Fruit fly (Drosophila melanogaster) whole organism, embryonic: ENCODE results near the gene Rrp45.

ENCODE experiments used
- Awh ChIP-seq: fragments of 200-800 bp; sonication (Bioruptor generic); IDR thresholded peaks from 2 replicates; pipeline ENCODE4, ENCODE4 v1.3.6; 2022; ENCODE audit warnings: missing biosample characterization, missing genetic modification characterization
- CG10147 ChIP-seq: fragments of 200-800 bp; sonication (Bioruptor generic); optimal IDR thresholded peaks from 2 replicates; lab custom pipeline; 2019; ENCODE audit warnings: missing biosample characterization, mild to moderate bottlenecking, missing genetic modification characterization, moderate library complexity
- CG11398 ChIP-seq: fragments of 200-800 bp; sonication (Bioruptor generic); optimal IDR thresholded peaks from 2 replicates; lab custom pipeline; 2016; ENCODE audit warnings: missing biosample characterization, missing genetic modification characterization
- CG11560 ChIP-seq: fragments of 200-800 bp; sonication (Bioruptor generic); IDR thresholded peaks from 3 replicates; pipeline ENCODE4 v1.3.6; 2022; ENCODE audit warnings: missing biosample characterization, missing genetic modification characterization
- CG14014 ChIP-seq: fragments of 200-800 bp; sonication (Bioruptor generic); IDR thresholded peaks from 2 replicates; pipeline ENCODE4 v1.3.6; 2022; ENCODE audit warnings: missing biosample characterization, missing genetic modification characterization
- CG14441 ChIP-seq: fragments of 200-800 bp; sonication (Bioruptor generic); IDR thresholded peaks from 2 replicates; pipeline ENCODE4 v1.3.6; 2022; ENCODE audit warnings: missing biosample characterization, missing genetic modification characterization
- CG14965 ChIP-seq: fragments of 200-800 bp; sonication (Bioruptor generic); optimal IDR thresholded peaks from 2 replicates; lab custom pipeline; 2016; ENCODE audit warnings: missing biosample characterization, missing genetic modification characterization, borderline replicate concordance
- CG15479 ChIP-seq: fragments of 200-800 bp; sonication (Bioruptor generic); optimal IDR thresholded peaks from 3 replicates; lab custom pipeline; 2019; ENCODE audit warnings: missing biosample characterization, mild to moderate bottlenecking, missing genetic modification characterization, moderate library complexity
- CG17802 ChIP-seq: fragments of 200-800 bp; sonication (Bioruptor generic); optimal IDR thresholded peaks from 2 replicates; lab custom pipeline; 2018; ENCODE audit warnings: missing biosample characterization, mild to moderate bottlenecking, missing genetic modification characterization, moderate library complexity
- CG17829 ChIP-seq: fragments of 200-800 bp; optimal IDR thresholded peaks from 2 replicates; lab custom pipeline; 2019; ENCODE audit warnings: missing biosample characterization, mild to moderate bottlenecking, missing genetic modification characterization, moderate library complexity
- CG2129 ChIP-seq: fragments of 200-800 bp; sonication (Bioruptor generic); IDR thresholded peaks from 2 replicates; pipeline ENCODE4 v1.3.6; 2022; ENCODE audit warnings: missing biosample characterization, missing genetic modification characterization; ENCODE audit not compliant: partially characterized antibody
- CG32767 ChIP-seq: fragments of 200-800 bp; sonication (Bioruptor generic); IDR thresholded peaks from 2 replicates; pipeline ENCODE4 v1.3.6; 2022; ENCODE audit warnings: missing biosample characterization, missing genetic modification characterization
- CG3407 ChIP-seq: fragments of 200-800 bp; sonication (Bioruptor generic); optimal IDR thresholded peaks from 2 replicates; lab custom pipeline; 2018; ENCODE audit warnings: missing biosample characterization, mild to moderate bottlenecking, missing genetic modification characterization
- CG6175 ChIP-seq: fragments of 200-800 bp; sonication (Bioruptor generic); IDR thresholded peaks from 3 replicates; pipeline ENCODE4 v1.3.6; 2022; ENCODE audit warnings: missing biosample characterization, missing genetic modification characterization
- CG6683 ChIP-seq: fragments of 200-800 bp; sonication (Bioruptor generic); optimal IDR thresholded peaks from 2 replicates; lab custom pipeline; 2017; ENCODE audit warnings: missing biosample characterization, mild to moderate bottlenecking, missing genetic modification characterization, missing genetic modification reagents
- CG8478 ChIP-seq: fragments of >200 bp; optimal IDR thresholded peaks from 2 replicates; lab custom pipeline; 2018
- CG8944 ChIP-seq: fragments of 200-800 bp; sonication (Bioruptor generic); optimal IDR thresholded peaks from 3 replicates; lab custom pipeline; 2016; ENCODE audit warnings: missing biosample characterization, missing genetic modification characterization
- CG9437 ChIP-seq: fragments of 200-800 bp; sonication (Bioruptor generic); optimal IDR thresholded peaks from 2 replicates; lab custom pipeline; 2018; ENCODE audit warnings: missing biosample characterization, mild to moderate bottlenecking, missing genetic modification characterization
- CG9817 ChIP-seq: fragments of 200-800 bp; sonication (Bioruptor generic); optimal IDR thresholded peaks from 2 replicates; lab custom pipeline; 2018; ENCODE audit warnings: missing biosample characterization, mild to moderate bottlenecking, missing genetic modification characterization, moderate library complexity
- Camta ChIP-seq: fragments of 200-800 bp; sonication (Bioruptor generic); optimal IDR thresholded peaks from 2 replicates; lab custom pipeline; 2016; ENCODE audit warnings: missing biosample characterization, missing genetic modification characterization
- Dip2 ChIP-seq: fragments of 200-800 bp; sonication (Bioruptor generic); IDR thresholded peaks from 2 replicates; pipeline ENCODE4 v1.3.6; 2022; ENCODE audit warnings: missing biosample characterization, missing genetic modification characterization
- Dll ChIP-seq: fragments of 200-800 bp; sonication (Bioruptor generic); IDR thresholded peaks from 4 replicates; pipeline ENCODE4 v1.3.6; 2022; ENCODE audit warnings: missing biosample characterization, missing genetic modification characterization; ENCODE audit not compliant: partially characterized antibody
- Eip74EF ChIP-seq, 2 experiments: fragments of 200-800 bp in 1 of 2; fragments of >200 bp in 1 of 2; sonication (Bioruptor generic) in 1 of 2; optimal IDR thresholded peaks; 2 replicates each; lab custom pipeline; 2017 to 2019; ENCODE audit warnings: missing biosample characterization in 2 of 2, missing genetic modification characterization in 2 of 2, mild to moderate bottlenecking in 1 of 2, moderate library complexity in 1 of 2
- Fer3 ChIP-seq: fragments of 200-800 bp; sonication (Bioruptor generic); optimal IDR thresholded peaks from 2 replicates; lab custom pipeline; 2018; ENCODE audit warnings: missing biosample characterization, mild to moderate bottlenecking, missing genetic modification characterization, moderate library complexity
- HmgZ ChIP-seq: fragments of 200-800 bp; sonication (Bioruptor generic); optimal IDR thresholded peaks from 2 replicates; lab custom pipeline; 2018; ENCODE audit warnings: missing biosample characterization, mild to moderate bottlenecking, missing genetic modification characterization
- Max ChIP-seq: fragments of 200-800 bp; sonication (Bioruptor generic); optimal IDR thresholded peaks from 2 replicates; lab custom pipeline; 2016; ENCODE audit warnings: missing biosample characterization, mild to moderate bottlenecking, missing genetic modification characterization
- Scr ChIP-seq: fragments of 200-800 bp; sonication (Bioruptor generic); IDR thresholded peaks from 2 replicates; pipeline ENCODE4 v1.3.6; 2022; ENCODE audit warnings: missing biosample characterization, missing genetic modification characterization; ENCODE audit not compliant: partially characterized antibody
- Xrp1 ChIP-seq: fragments of 200-800 bp; sonication (Bioruptor generic); IDR thresholded peaks from 2 replicates; pipeline ENCODE4 v1.3.6; 2022; ENCODE audit warnings: missing biosample characterization, missing genetic modification characterization
- ara ChIP-seq: fragments of 200-800 bp; sonication (Bioruptor generic); IDR thresholded peaks from 2 replicates; pipeline ENCODE4 v1.3.6; 2022; ENCODE audit warnings: missing biosample characterization, missing genetic modification characterization
- ato ChIP-seq: fragments of 200-800 bp; sonication (Bioruptor generic); IDR thresholded peaks from 2 replicates; pipeline ENCODE4 v1.3.6; 2022; ENCODE audit warnings: missing biosample characterization, missing genetic modification characterization; ENCODE audit not compliant: partially characterized antibody
- bowl ChIP-seq: fragments of 200-800 bp; sonication (Bioruptor generic); IDR thresholded peaks from 2 replicates; pipeline ENCODE4 v1.3.6; 2022; ENCODE audit warnings: missing biosample characterization, missing genetic modification characterization
- cas ChIP-seq: fragments of 200-800 bp; sonication (Bioruptor generic); IDR thresholded peaks from 2 replicates; pipeline ENCODE4 v1.3.6; 2022; ENCODE audit warnings: missing biosample characterization, missing genetic modification characterization
- caup ChIP-seq: fragments of 200-800 bp; sonication (Bioruptor generic); optimal IDR thresholded peaks from 3 replicates; lab custom pipeline; 2017; ENCODE audit warnings: missing biosample characterization, mild to moderate bottlenecking, missing genetic modification characterization, moderate library complexity; ENCODE audit not compliant: severe bottlenecking
- cwo ChIP-seq: fragments of 200-800 bp; sonication (Bioruptor generic); optimal IDR thresholded peaks from 3 replicates; lab custom pipeline; 2017; ENCODE audit warnings: missing biosample characterization, missing genetic modification characterization, mild to moderate bottlenecking, moderate library complexity, missing genetic modification reagents
- ems ChIP-seq: fragments of 200-800 bp; sonication (Bioruptor generic); optimal IDR thresholded peaks from 3 replicates; lab custom pipeline; 2016; ENCODE audit warnings: missing biosample characterization, missing genetic modification characterization
- grn ChIP-seq: fragments of 200-800 bp; sonication (Bioruptor generic); optimal IDR thresholded peaks from 3 replicates; lab custom pipeline; 2017; ENCODE audit warnings: missing biosample characterization, missing genetic modification characterization
- gro ChIP-seq: fragments of 200-800 bp; sonication (Bioruptor generic); optimal IDR thresholded peaks from 2 replicates; lab custom pipeline; 2016; ENCODE audit warnings: missing biosample characterization, missing genetic modification characterization
- jing ChIP-seq: fragments of 200-800 bp; sonication (Bioruptor generic); optimal IDR thresholded peaks from 2 replicates; lab custom pipeline; 2018; ENCODE audit warnings: missing biosample characterization, mild to moderate bottlenecking, missing genetic modification characterization
- ken ChIP-seq: fragments of 200-800 bp; sonication (Bioruptor generic); IDR thresholded peaks from 3 replicates; pipeline ENCODE4 v1.3.6; 2022; ENCODE audit warnings: missing biosample characterization, missing genetic modification characterization
- klu ChIP-seq: fragments of 200-800 bp; sonication (Bioruptor generic); IDR thresholded peaks from 2 replicates; pipeline ENCODE4 v1.3.6; 2022; ENCODE audit warnings: missing biosample characterization, missing genetic modification characterization
- lbe ChIP-seq: fragments of 200-800 bp; sonication (Bioruptor generic); optimal IDR thresholded peaks from 2 replicates; lab custom pipeline; 2016; ENCODE audit warnings: missing biosample characterization, mild to moderate bottlenecking, missing genetic modification characterization
- mirr ChIP-seq: fragments of 200-800 bp; sonication (Bioruptor generic); optimal IDR thresholded peaks from 3 replicates; lab custom pipeline; 2018; ENCODE audit warnings: missing biosample characterization, mild to moderate bottlenecking, missing genetic modification characterization
- pros ChIP-seq: fragments of 200-800 bp; sonication (Bioruptor generic); optimal IDR thresholded peaks from 3 replicates; lab custom pipeline; 2019; ENCODE audit warnings: missing biosample characterization, mild to moderate bottlenecking, missing genetic modification characterization, moderate library complexity
- psq ChIP-seq: fragments of 200-800 bp; sonication (Bioruptor generic); optimal IDR thresholded peaks from 2 replicates; lab custom pipeline; 2017; ENCODE audit warnings: missing biosample characterization, missing genetic modification characterization
- rib ChIP-seq: fragments of 200-800 bp; sonication (Bioruptor generic); IDR thresholded peaks from 2 replicates; pipeline ENCODE4 v1.3.6; 2022; ENCODE audit warnings: missing biosample characterization, missing genetic modification characterization
- shn ChIP-seq: fragments of 200-800 bp; sonication (Bioruptor generic); optimal IDR thresholded peaks from 3 replicates; lab custom pipeline; 2016; ENCODE audit warnings: missing biosample characterization, missing genetic modification characterization
- slbo ChIP-seq: fragments of 200-800 bp; sonication (Bioruptor generic); IDR thresholded peaks from 2 replicates; pipeline ENCODE4 v1.3.6; 2022; ENCODE audit warnings: missing biosample characterization, missing genetic modification characterization
- so ChIP-seq: fragments of 200-800 bp; sonication (Bioruptor generic); IDR thresholded peaks from 3 replicates; pipeline ENCODE4 v1.3.6; 2022; ENCODE audit warnings: missing biosample characterization, missing genetic modification characterization
- ssp ChIP-seq: fragments of 200-800 bp; sonication (Bioruptor generic); IDR thresholded peaks from 2 replicates; pipeline ENCODE4 v1.3.6; 2022; ENCODE audit warnings: missing biosample characterization, missing genetic modification characterization
- tgo ChIP-seq: fragments of 200-800 bp; sonication (Bioruptor generic); IDR thresholded peaks from 3 replicates; pipeline ENCODE4 v1.3.6; 2022; ENCODE audit warnings: missing biosample characterization, missing genetic modification characterization

The Rrp45 gene

dm6 chrX:16811213-16811749 is 20.2 kb upstream of the Rrp45 start, which contains the start of gene CG4829 (continued):
- TF ChIP-seq cas (GFP tag; lab: Robert Waterston, UW) (0 out of 2 replicates have a peak, but pooled peaks have one; percentile 25), Eip74EF (GFP tag; optimal IDR thresholded peaks at IDR 0.05; lab: Kevin White, UChicago) (peak in 1 of 2 experiments; percentile 85), ssp (GFP tag; lab: Robert Waterston, UW) (peak; percentile 79), Scr (GFP tag; lab: Robert Waterston, UW) (no peak), CG14441 (GFP tag; lab: Robert Waterston, UW) (peak; percentile 91), CG17829 (peak; percentile 86), HmgZ (tag; lab: Kevin White, UChicago) (peak; percentile 88), bowl (GFP tag; lab: Robert Waterston, UW) (peak; percentile 71), jing (peak; percentile 81), ato (GFP tag; lab: Robert Waterston, UW) (no peak), ara (peak; percentile 84), CG3407 (GFP tag; lab: Kevin White, UChicago) (peak; percentile 75), CG32767 (peak; percentile 72), slbo (GFP tag; lab: Robert Waterston, UW) (peak; percentile 92), tgo (peak; percentile 87), Xrp1 (GFP tag; lab: Robert Waterston, UW) (peak; percentile 87), CG10147 (GFP tag; lab: Kevin White, UChicago) (peak; percentile 84), so (GFP tag; lab: Robert Waterston, UW) (peak; percentile 89), lbe (GFP tag; lab: Kevin White, UChicago) (no peak), klu (GFP tag; lab: Robert Waterston, UW) (peak; percentile 79), CG9817 (peak; percentile 91), mirr (GFP tag; lab: Kevin White, UChicago) (peak; percentile 87), Awh (GFP tag; lab: Robert Waterston, UW) (peak; percentile 83), CG17802 (peak; percentile 63), ems (GFP tag; lab: Kevin White, UChicago) (peak; percentile 82), psq (GFP tag; lab: Kevin White, UChicago) (peak; percentile 38), CG15479 (GFP tag; lab: Kevin White, UChicago) (no peak), gro (GFP tag; lab: Kevin White, UChicago) (peak; percentile 85), Dll (GFP tag; lab: Robert Waterston, UW) (no peak), CG14014 (GFP tag; lab: Robert Waterston, UW) (peak; percentile 88), cwo (GFP tag; lab: Kevin White, UChicago) (peak; percentile 77), pros (no peak), CG8944 (peak; percentile 79), CG8478 (lab: Kevin White, UChicago) (no peak), grn (no peak), ken (GFP tag; lab: Robert Waterston, UW) (peak; percentile 81), CG6175 (peak; percentile 73; the same call in 2 of the 3 replicates), CG6683 (GFP tag; lab: Kevin White, UChicago) (peak; percentile 64), CG11560 (tag; lab: Robert Waterston, UW) (peak; percentile 69), caup (peak; percentile 85), CG11398 (GFP tag; lab: Kevin White, UChicago) (peak; percentile 69), Camta (GFP tag; lab: Kevin White, UChicago) (peak; percentile 70), Dip2 (peak; percentile 45; the same call in 1 of the 2 replicates), shn (GFP tag; lab: Kevin White, UChicago) (peak; percentile 66), rib (peak; percentile 84), CG14965 (GFP tag; lab: Kevin White, UChicago) (peak; percentile 23), Fer3 (tag; lab: Kevin White, UChicago) (peak; percentile 91), CG9437 (peak; percentile 73), CG2129 (GFP tag; lab: Robert Waterston, UW) (no peak), Max (peak; percentile 79)
